Worm (Caenorhabditis elegans): ENCODE measurements around the gene arrd-17.

- TF ChIP-seq aha-1 (tag; optimal IDR thresholded peaks at IDR 0.05) (no peak), nhr-77 (tag; optimal IDR thresholded peaks at IDR 0.05) (no peak)
Observed at ce11 chrIII:13644279-13644678, 13.7 kb upstream of the arrd-17 start.
